Worm (Caenorhabditis elegans) whole organism, late embryonic: Measurements from ENCODE around the gene C26B9.5.

ENCODE experiments used
- ama-1 ChIP-seq: fragments of 150-350 bp; optimal IDR thresholded peaks from 2 replicates; lab custom pipeline; 2014
- ceh-34 ChIP-seq: sonication (generic microtip); optimal IDR thresholded peaks from 2 replicates; lab custom pipeline; 2016; ENCODE audit warnings: mild to moderate bottlenecking, missing genetic modification characterization, missing compliant biosample characterization
- ets-4 ChIP-seq: sonication (generic microtip); optimal IDR thresholded peaks from 2 replicates; lab custom pipeline; 2016; ENCODE audit warnings: missing genetic modification characterization, missing compliant biosample characterization
- hlh-15 ChIP-seq: sonication (generic microtip); optimal IDR thresholded peaks from 2 replicates; lab custom pipeline; 2016; ENCODE audit warnings: missing genetic modification characterization, missing compliant biosample characterization
- lin-11 ChIP-seq: fragments of 200-800 bp; sonication (Bioruptor generic); optimal IDR thresholded peaks from 2 replicates; lab custom pipeline; 2018; ENCODE audit warnings: mild to moderate bottlenecking, missing genetic modification characterization, missing compliant biosample characterization
- pqm-1 ChIP-seq: sonication (generic microtip); optimal IDR thresholded peaks from 2 replicates; lab custom pipeline; 2016; ENCODE audit warnings: missing genetic modification characterization, missing compliant biosample characterization
- rnt-1 ChIP-seq: sonication (generic microtip); optimal IDR thresholded peaks from 2 replicates; lab custom pipeline; 2016; ENCODE audit warnings: missing genetic modification characterization, missing compliant biosample characterization

- TF ChIP-seq rnt-1 (tag; lab: Kevin White, UChicago) (no peak), ama-1 (lab: Kevin White, UChicago) (no peak), hlh-15 (no peak), ceh-34 (no peak), pqm-1 (tag; lab: Kevin White, UChicago) (no peak), ets-4 (tag; lab: Kevin White, UChicago) (no peak), lin-11 (tag; lab: Kevin White, UChicago) (no peak)
Measured at ce11 chrX:5365437-5365836, 36.2 kb downstream of the C26B9.5 start, which contains the start of gene F35C8.5.
